Worm (Caenorhabditis elegans): ENCODE measurements around the gene unc-86.

unc-86 gene

DNA sequence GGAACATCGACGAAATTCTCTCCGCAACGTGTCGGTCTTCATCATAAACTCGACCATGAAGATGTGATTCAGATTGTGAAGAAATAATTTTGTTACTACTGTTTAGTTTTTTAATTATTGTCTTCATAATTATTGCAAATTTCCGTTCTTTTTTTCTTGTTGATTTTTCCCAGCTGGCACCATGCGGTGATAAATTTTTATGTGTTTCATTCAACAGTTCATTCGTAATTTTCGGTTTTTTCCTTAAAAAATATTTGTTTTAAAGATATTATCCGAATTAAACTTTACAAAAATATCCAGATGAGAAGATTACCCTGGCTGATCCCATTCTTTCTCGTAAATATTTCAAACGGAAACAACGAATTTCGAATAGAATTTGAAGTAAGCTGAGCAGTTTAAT lies 30.9 kb upstream of the unc-86 start, which contains the start of gene C02F5.13:
TSS of gene C02F5.13 (plus strand) at position 301 of the 400 bp plus-strand sequence.
- TF ChIP-seq ceh-2 (tag; optimal IDR thresholded peaks at IDR 0.05) (no peak), C38D4.7 (GFP tag; optimal IDR thresholded peaks at IDR 0.05) (no peak), F13H6.1 (tag; optimal IDR thresholded peaks at IDR 0.05) (no peak), elt-2 (tag; optimal IDR thresholded peaks at IDR 0.05) (no peak), ceh-24 (tag; optimal IDR thresholded peaks at IDR 0.05) (no peak), eyg-1 (tag; optimal IDR thresholded peaks at IDR 0.05) (no peak), ama-1 (optimal IDR thresholded peaks at IDR 0.05) (no peak), ttx-3 (tag; optimal IDR thresholded peaks at IDR 0.05) (no peak)

DNA sequence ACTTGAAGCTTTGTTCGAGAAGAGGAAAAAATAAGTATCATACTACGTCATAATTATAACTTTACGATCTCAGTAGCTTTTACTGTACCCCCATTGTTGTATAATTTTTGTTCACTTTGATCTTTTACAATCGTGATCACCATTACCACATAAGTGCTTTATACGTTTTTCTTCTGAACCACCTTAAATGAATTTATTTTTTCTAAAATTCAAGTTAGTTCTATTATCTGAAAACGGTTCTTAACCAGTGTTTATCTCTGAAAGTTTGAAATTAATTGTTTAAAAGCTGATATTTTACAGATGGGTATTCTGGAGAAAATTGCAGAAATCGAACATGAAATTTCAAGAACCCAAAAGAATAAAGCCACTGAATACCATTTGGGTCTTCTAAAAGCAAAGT lies 29.5 kb upstream of the unc-86 start, which contains the start of gene C02F5.3:
TSS of gene C02F5.3 (plus strand) at position 301 of the 400 bp plus-strand sequence.
- no peak for TF ChIP-seq fkh-6 (tag; optimal IDR thresholded peaks at IDR 0.05)
- TF ChIP-seq unc-55 (GFP tag; optimal IDR thresholded peaks at IDR 0.05) = no peak
- TF ChIP-seq C08G9.2 (tag; optimal IDR thresholded peaks at IDR 0.05) = no peak
- TF ChIP-seq hlh-6 (tag; optimal IDR thresholded peaks at IDR 0.05) = no peak
- no peak for TF ChIP-seq nhr-232 (tag; optimal IDR thresholded peaks at IDR 0.05)
- TF ChIP-seq ceh-31 (tag; optimal IDR thresholded peaks at IDR 0.05) = no peak
- TF ChIP-seq ceh-6 (GFP tag; optimal IDR thresholded peaks at IDR 0.05) = no peak
- TF ChIP-seq nfya-1 (tag; optimal IDR thresholded peaks at IDR 0.05) = no peak
- no peak for TF ChIP-seq fkh-10 (GFP tag; optimal IDR thresholded peaks at IDR 0.05)
- TF ChIP-seq T23F11.4 (GFP tag; optimal IDR thresholded peaks at IDR 0.05) = no peak
- no peak for TF ChIP-seq unc-86 (tag; optimal IDR thresholded peaks at IDR 0.05)
- no peak for TF ChIP-seq elt-4 (tag; optimal IDR thresholded peaks at IDR 0.05)
- no peak for TF ChIP-seq odd-2 (tag; optimal IDR thresholded peaks at IDR 0.05)
- no peak for TF ChIP-seq pha-4 (tag; optimal IDR thresholded peaks at IDR 0.05)

DNA sequence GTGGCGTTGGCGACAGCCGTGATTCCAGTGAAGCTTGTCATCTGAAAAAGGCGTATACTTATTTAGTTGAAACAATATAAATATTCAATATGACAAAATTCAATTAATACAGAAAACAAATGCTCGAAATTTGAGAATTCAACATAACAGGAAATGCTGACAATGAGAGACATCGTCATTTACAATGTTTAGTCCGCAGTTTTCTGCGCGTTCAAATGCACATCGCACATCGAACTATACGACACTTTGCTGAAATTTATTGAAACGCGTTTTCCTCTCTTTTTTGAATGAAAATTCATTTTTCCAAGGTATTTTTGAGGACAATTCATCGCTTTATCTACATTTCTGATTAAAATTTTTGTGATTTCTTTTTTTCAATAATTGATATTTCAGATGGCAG lies 27.9 kb upstream of the unc-86 start, which contains the start of the genes pbs-6 and cids-1:
TSS of gene pbs-6 (minus strand) at position 41 of the 400 bp plus-strand sequence.
TSS of gene cids-1 (plus strand) at position 394 of the 400 bp plus-strand sequence.
- TF ChIP-seq ceh-9 (tag; optimal IDR thresholded peaks at IDR 0.05) = no peak
- TF ChIP-seq unc-3 (GFP tag; conservative IDR thresholded peaks at IDR 0.05) = no peak
- TF ChIP-seq unc-3 (tag; optimal IDR thresholded peaks at IDR 0.05) = no peak
- no peak for TF ChIP-seq mec-3 (tag; optimal IDR thresholded peaks at IDR 0.05; ENCODE audit: borderline replicate concordance)
- no peak for TF ChIP-seq pros-1 (tag; optimal IDR thresholded peaks at IDR 0.05)
- TF ChIP-seq fax-1 (tag; optimal IDR thresholded peaks at IDR 0.05) = no peak
- TF ChIP-seq hlh-6 (tag; optimal IDR thresholded peaks at IDR 0.05) = no peak
- no peak for TF ChIP-seq unc-86 (tag; optimal IDR thresholded peaks at IDR 0.05)
- TF ChIP-seq Y22D7AL.16 (tag; optimal IDR thresholded peaks at IDR 0.05) = no peak
- no peak for TF ChIP-seq npax-4 (tag; optimal IDR thresholded peaks at IDR 0.05)
- no peak for TF ChIP-seq nfya-1 (tag; optimal IDR thresholded peaks at IDR 0.05)
- no peak for TF ChIP-seq C08G9.2 (tag; optimal IDR thresholded peaks at IDR 0.05)
- no peak for TF ChIP-seq ceh-19 (GFP tag; optimal IDR thresholded peaks at IDR 0.05)

DNA sequence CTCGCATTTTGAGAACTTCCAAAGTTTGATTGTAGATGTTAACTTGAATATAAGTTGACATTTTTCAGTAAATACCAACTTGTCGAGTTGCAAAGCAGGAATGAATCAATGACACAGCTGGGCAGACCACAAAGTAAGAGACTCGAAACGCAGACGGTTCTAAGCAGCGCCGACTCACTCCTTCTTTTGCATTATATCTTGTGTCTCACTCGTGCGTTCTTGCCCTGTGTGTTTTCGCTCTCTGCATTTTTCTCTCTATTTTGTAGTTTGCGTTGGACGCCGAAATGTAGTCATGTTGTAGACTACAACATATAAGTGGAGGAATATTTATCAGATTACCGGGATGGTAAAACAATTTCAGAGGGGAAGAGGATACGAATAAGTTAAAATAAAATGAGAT lies 26.7 kb upstream of the unc-86 start, which contains the start of gene C02F5.12:
TSS of gene C02F5.12 (minus strand) at position 221 of the 400 bp plus-strand sequence.
- TF ChIP-seq ceh-30 (tag; optimal IDR thresholded peaks at IDR 0.05) (peak; percentile 100), unc-3 (GFP tag; conservative IDR thresholded peaks at IDR 0.05) (no peak), unc-3 (tag; optimal IDR thresholded peaks at IDR 0.05) (no peak), elt-2 (tag; optimal IDR thresholded peaks at IDR 0.05) (no peak), nhr-232 (tag; optimal IDR thresholded peaks at IDR 0.05) (peak; percentile 7), hlh-30 (tag; optimal IDR thresholded peaks at IDR 0.05; ENCODE audit: insufficient read depth) (peak; percentile 31)

- no peak for TF ChIP-seq Y22D7AL.16 (tag; optimal IDR thresholded peaks at IDR 0.05)
- TF ChIP-seq K09A11.1 (tag; optimal IDR thresholded peaks at IDR 0.05; ENCODE audit: insufficient read depth) = no peak
- no peak for TF ChIP-seq ceh-14 (tag; optimal IDR thresholded peaks at IDR 0.05)
- no peak for TF ChIP-seq unc-55 (GFP tag; optimal IDR thresholded peaks at IDR 0.05)
- TF ChIP-seq zip-5 (tag; optimal IDR thresholded peaks at IDR 0.05) = no peak
- TF ChIP-seq sdc-2 (tag; optimal IDR thresholded peaks at IDR 0.05) = no peak
- no peak for TF ChIP-seq tbx-2 (tag; optimal IDR thresholded peaks at IDR 0.05)
- no peak for TF ChIP-seq ceh-45 (GFP tag; IDR thresholded peaks at IDR 0.05)
- no peak for TF ChIP-seq hlh-15 (tag; optimal IDR thresholded peaks at IDR 0.05)
- TF ChIP-seq hlh-8 (tag; optimal IDR thresholded peaks at IDR 0.05) = no peak
- no peak for TF ChIP-seq sox-4 (tag; optimal IDR thresholded peaks at IDR 0.05)
- TF ChIP-seq lin-11 (tag; optimal IDR thresholded peaks at IDR 0.05) = no peak
- no peak for TF ChIP-seq elt-4 (tag; optimal IDR thresholded peaks at IDR 0.05)
- no peak for TF ChIP-seq ttx-3 (tag; optimal IDR thresholded peaks at IDR 0.05)
These were observed 24.8 kb upstream of the unc-86 start for ce11 chrIII:8240948-8241347.

Data from whole organism, late embryonic.